Worm (Caenorhabditis elegans) whole organism, L4 larva: ENCODE data around the gene C07D8.5.
"Not testable (repeated sequence)": the region's sequence is repeated elsewhere in the genome, so short reads cannot be mapped to it uniquely, and the experiment has no call there.

Source experiments
- F10B5.3 ChIP-seq: sonication (generic microtip); optimal IDR thresholded peaks from 2 replicates; lab custom pipeline; 2016; ENCODE audit warnings: mild to moderate bottlenecking, missing genetic modification characterization, missing compliant biosample characterization
- R02D3.7 ChIP-seq: fragments of 150-350 bp; sonication (generic microtip); optimal IDR thresholded peaks from 3 replicates; lab custom pipeline; 2014; ENCODE audit warnings: missing biosample characterization, missing genetic modification characterization
- Y48G9A.11 ChIP-seq: fragments of 200-800 bp; sonication (Bioruptor generic); IDR thresholded peaks from 2 replicates; pipeline ENCODE4 v1.3.6; 2022; ENCODE audit warnings: missing genetic modification reagents, missing genetic modification characterization, missing compliant biosample characterization
- Y75B8A.6 ChIP-seq: fragments of 200-800 bp; sonication (Bioruptor generic); IDR thresholded peaks from 2 replicates; pipeline ENCODE4 v1.3.6; 2022; ENCODE audit warnings: missing genetic modification reagents, missing genetic modification characterization, missing compliant biosample characterization
- ZK337.2 ChIP-seq: fragments of 200-800 bp; sonication (Bioruptor generic); IDR thresholded peaks from 2 replicates; pipeline ENCODE4 v1.3.6; 2022; ENCODE audit warnings: missing genetic modification reagents, missing genetic modification characterization, missing compliant biosample characterization
- ZK546.5 ChIP-seq, 2 experiments: sonication (generic microtip); optimal IDR thresholded peaks; 2 replicates each; lab custom pipeline; 2017; ENCODE audit warnings: missing biosample characterization in 2 of 2, missing genetic modification characterization in 2 of 2
- aly-2 ChIP-seq: sonication (generic microtip); optimal IDR thresholded peaks from 2 replicates; lab custom pipeline; 2018; ENCODE audit warnings: missing biosample characterization, missing genetic modification characterization
- ama-1 ChIP-seq: fragments of 150-350 bp; optimal IDR thresholded peaks from 2 replicates; lab custom pipeline; 2014; ENCODE audit warnings: inconsistent platforms, mixed read lengths
- ceh-44 ChIP-seq: fragments of 200-800 bp; sonication (Bioruptor generic); IDR thresholded peaks from 2 replicates; pipeline ENCODE4 v1.3.6; 2022; ENCODE audit warnings: missing genetic modification reagents, missing genetic modification characterization, missing compliant biosample characterization
- ceh-82 ChIP-seq: sonication (generic microtip); optimal IDR thresholded peaks from 2 replicates; lab custom pipeline; 2017; ENCODE audit warnings: missing biosample characterization, missing genetic modification characterization
- ces-1 ChIP-seq: fragments of 150-350 bp; sonication (generic microtip); optimal IDR thresholded peaks from 4 replicates; lab custom pipeline; 2014; ENCODE audit warnings: missing biosample characterization, missing genetic modification reagents, missing genetic modification characterization
- ctbp-1 ChIP-seq: fragments of 200-800 bp; sonication (Bioruptor generic); IDR thresholded peaks from 2 replicates; pipeline ENCODE4 v1.3.6; 2022; ENCODE audit warnings: missing genetic modification reagents, missing genetic modification characterization, missing compliant biosample characterization
- daf-16 ChIP-seq, 3 experiments: sonication (generic microtip); optimal IDR thresholded peaks; 2 replicates each; lab custom pipeline; 2016 to 2017; ENCODE audit warnings: missing genetic modification characterization in 3 of 3, missing genetic modification reagents in 3 of 3, mild to moderate bottlenecking in 2 of 3, missing compliant biosample characterization in 2 of 3, missing biosample characterization in 1 of 3, moderate library complexity in 1 of 3
- dmd-8 ChIP-seq: fragments of 200-800 bp; sonication (Bioruptor generic); IDR thresholded peaks from 2 replicates; pipeline ENCODE4 v1.3.6; 2022; ENCODE audit warnings: missing genetic modification characterization, missing compliant biosample characterization
- dve-1 ChIP-seq: sonication (generic microtip); optimal IDR thresholded peaks from 2 replicates; lab custom pipeline; 2017; ENCODE audit warnings: antibody characterized with exemption, mild to moderate bottlenecking, missing genetic modification characterization, missing compliant biosample characterization; ENCODE audit not compliant: insufficient read depth
- fos-1 ChIP-seq: fragments of 150-350 bp; optimal IDR thresholded peaks from 2 replicates; lab custom pipeline; 2014; ENCODE audit warnings: missing biosample characterization, missing genetic modification characterization
- gei-8 ChIP-seq: fragments of 200-800 bp; sonication (Bioruptor generic); optimal IDR thresholded peaks from 2 replicates; lab custom pipeline; 2018; ENCODE audit warnings: mild to moderate bottlenecking, missing genetic modification characterization, missing compliant biosample characterization
- hif-1 ChIP-seq, 2 experiments: sonication (generic microtip); optimal IDR thresholded peaks; 2 replicates each; lab custom pipeline; 2016 to 2017; ENCODE audit warnings: missing compliant biosample characterization in 2 of 2, missing genetic modification characterization in 2 of 2, missing genetic modification reagents in 2 of 2, missing genotype in 2 of 2, mild to moderate bottlenecking in 1 of 2
- hlh-11 ChIP-seq: fragments of 200-800 bp; sonication (Bioruptor generic); optimal IDR thresholded peaks from 2 replicates; lab custom pipeline; 2018; ENCODE audit warnings: mild to moderate bottlenecking, missing genetic modification characterization, missing compliant biosample characterization
- hlh-30 ChIP-seq: sonication (generic microtip); optimal IDR thresholded peaks from 2 replicates; lab custom pipeline; 2017; ENCODE audit warnings: antibody characterized with exemption, mild to moderate bottlenecking, missing genetic modification characterization, missing compliant biosample characterization; ENCODE audit not compliant: insufficient read depth
- hmg-1.1 ChIP-seq: fragments of 200-800 bp; sonication (Bioruptor generic); IDR thresholded peaks from 2 replicates; pipeline ENCODE4 v1.3.6; 2022; ENCODE audit warnings: missing genetic modification reagents, missing genetic modification characterization, missing compliant biosample characterization
- lin-1 ChIP-seq: fragments of 200-800 bp; sonication (Bioruptor generic); IDR thresholded peaks from 2 replicates; pipeline ENCODE4 v1.3.6; 2022; ENCODE audit warnings: missing genetic modification reagents, missing genetic modification characterization, missing compliant biosample characterization
- lsy-2 ChIP-seq, 2 experiments: fragments of 150-350 bp in 1 of 2; sonication (generic microtip) in 1 of 2; optimal IDR thresholded peaks; 2 replicates each; lab custom pipeline; 2014 to 2017; ENCODE audit warnings: missing biosample characterization in 2 of 2, missing genetic modification characterization in 2 of 2
- madf-9 ChIP-seq: fragments of 200-800 bp; sonication (Bioruptor generic); conservative IDR thresholded peaks from 2 replicates; pipeline ENCODE4 v1.3.6; 2022; ENCODE audit warnings: missing genetic modification reagents, missing genetic modification characterization, missing compliant biosample characterization
- nhr-10 ChIP-seq: fragments of 150-350 bp; optimal IDR thresholded peaks from 2 replicates; lab custom pipeline; 2014; ENCODE audit warnings: missing biosample characterization, missing genetic modification characterization
- nhr-237 ChIP-seq: sonication (generic microtip); optimal IDR thresholded peaks from 2 replicates; lab custom pipeline; 2017; ENCODE audit warnings: missing biosample characterization, missing genetic modification characterization
- nhr-25 ChIP-seq: sonication (generic microtip); optimal IDR thresholded peaks from 2 replicates; lab custom pipeline; 2017; ENCODE audit warnings: missing genetic modification characterization, mild to moderate bottlenecking, missing compliant biosample characterization, antibody characterized with exemption, moderate library complexity, borderline replicate concordance; ENCODE audit not compliant: insufficient read depth
- nhr-28 ChIP-seq: fragments of 150-350 bp; optimal IDR thresholded peaks from 2 replicates; lab custom pipeline; 2014; ENCODE audit warnings: missing biosample characterization, missing genetic modification characterization
- nhr-41 ChIP-seq: fragments of 200-800 bp; sonication (Bioruptor generic); IDR thresholded peaks from 2 replicates; pipeline ENCODE4 v1.3.6; 2022; ENCODE audit warnings: missing genetic modification reagents, missing genetic modification characterization, missing compliant biosample characterization
- nhr-42 ChIP-seq: fragments of 200-800 bp; sonication (Bioruptor generic); IDR thresholded peaks from 2 replicates; pipeline ENCODE4 v1.3.6; 2022; ENCODE audit warnings: missing genetic modification characterization, missing compliant biosample characterization
- nhr-77 ChIP-seq: fragments of 150-350 bp; optimal IDR thresholded peaks from 2 replicates; lab custom pipeline; 2014; ENCODE audit warnings: missing biosample characterization, missing genetic modification characterization
- pqm-1 ChIP-seq: sonication (generic microtip); optimal IDR thresholded peaks from 2 replicates; lab custom pipeline; 2017; ENCODE audit warnings: missing biosample characterization, missing genetic modification characterization
- rbr-2 ChIP-seq: sonication (generic microtip); optimal IDR thresholded peaks from 2 replicates; lab custom pipeline; 2016; ENCODE audit warnings: missing genotype, missing genetic modification characterization, missing compliant biosample characterization
- saeg-2 ChIP-seq: fragments of 200-800 bp; sonication (Bioruptor generic); IDR thresholded peaks from 2 replicates; pipeline ENCODE4 v1.3.6; 2022; ENCODE audit warnings: missing genetic modification reagents, missing genetic modification characterization, missing compliant biosample characterization
- skn-1 ChIP-seq: fragments of 150-350 bp; optimal IDR thresholded peaks from 2 replicates; lab custom pipeline; 2014; ENCODE audit warnings: missing biosample characterization, missing genetic modification characterization
- tra-1 ChIP-seq: fragments of 200-800 bp; sonication (Bioruptor generic); IDR thresholded peaks from 2 replicates; pipeline ENCODE4 v1.3.6; 2022; ENCODE audit warnings: missing genetic modification reagents, missing genetic modification characterization, missing compliant biosample characterization
- ztf-7 ChIP-seq: fragments of 150-350 bp; optimal IDR thresholded peaks from 2 replicates; lab custom pipeline; 2014; ENCODE audit warnings: missing biosample characterization, missing genetic modification characterization

Gene C07D8.5

DNA sequence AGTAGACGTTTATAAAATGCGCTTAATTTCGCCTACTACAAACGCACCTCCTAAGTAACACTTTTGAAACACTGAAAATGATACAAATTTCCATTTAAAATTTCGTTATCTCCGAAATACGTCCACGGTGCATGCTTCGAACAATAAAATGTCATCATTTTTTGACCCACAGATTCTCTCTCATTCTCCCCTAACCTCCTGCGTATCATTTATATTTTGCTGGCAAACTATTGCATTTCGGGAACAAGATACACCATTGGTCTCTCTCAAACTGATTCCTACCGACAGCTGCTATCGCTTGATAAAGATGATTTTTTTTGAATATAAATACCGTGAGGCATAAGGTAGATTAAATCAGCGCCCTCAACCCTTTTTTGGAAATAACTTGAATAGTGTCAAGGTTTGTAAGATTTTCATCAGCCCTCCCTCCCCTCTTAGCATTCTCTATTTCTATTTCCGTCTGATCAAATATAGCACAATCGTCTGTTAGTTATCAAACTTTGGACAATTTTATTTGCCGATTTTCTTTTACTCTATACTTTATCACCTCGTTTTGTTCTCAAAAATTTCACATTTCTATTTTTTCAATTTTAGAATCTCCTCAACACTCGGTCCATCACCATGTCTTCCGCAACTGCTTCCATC, 2.8 kb upstream of the C07D8.5 start, which contains the start of gene C07D8.6 (continued):
- peak; percentile 53; the same call in 1 of the 2 replicates for TF ChIP-seq tra-1 (GFP tag; lab: Robert Waterston, UW)
- TF ChIP-seq daf-16 (GFP tag; optimal IDR thresholded peaks at IDR 0.05; lab: Kevin White, UChicago), result peak in 1 of 2 experiments; percentile 60
- TF ChIP-seq daf-16 (tag; optimal IDR thresholded peaks at IDR 0.05; lab: Kevin White, UChicago), result peak; percentile 87
- TF ChIP-seq gei-8 (GFP tag; lab: Kevin White, UChicago), result no peak
- TF ChIP-seq nhr-41 (GFP tag; lab: Robert Waterston, UW), result peak; percentile 36; the same call in 1 of the 2 replicates
- peak; percentile 79 for TF ChIP-seq dve-1 (tag; lab: Kevin White, UChicago)
- no peak for TF ChIP-seq hmg-1.1 (GFP tag; lab: Robert Waterston, UW)
- peak; percentile 95 for TF ChIP-seq nhr-28 (tag; lab: Kevin White, UChicago)
- TF ChIP-seq ztf-7 (tag; lab: Kevin White, UChicago), result no peak
- peak; percentile 77 for TF ChIP-seq lin-1

DNA sequence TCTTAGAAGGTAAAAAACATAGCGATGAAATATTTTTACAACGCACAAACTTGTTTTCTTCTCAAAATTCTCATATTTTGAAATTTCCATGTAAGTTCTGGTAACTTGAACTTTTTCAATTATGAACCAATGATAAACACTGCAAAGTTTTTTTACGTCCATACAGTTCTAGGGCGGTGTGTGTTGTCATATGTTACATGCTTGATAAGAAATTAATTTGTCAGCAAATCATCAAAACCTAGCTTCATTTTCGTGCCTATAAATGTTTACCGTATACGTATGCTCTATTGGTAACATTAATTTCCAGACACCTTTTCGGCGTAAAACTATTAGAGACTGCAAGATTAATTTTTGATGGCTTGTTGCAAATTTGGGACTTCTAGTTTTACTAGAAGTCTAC, 629 bp upstream of the C07D8.5 start:
- TF ChIP-seq nhr-77 (tag; lab: Kevin White, UChicago) (no peak), ctbp-1 (GFP tag; lab: Robert Waterston, UW) (no peak), pqm-1 (tag; lab: Kevin White, UChicago) (peak; percentile 80), nhr-237 (no peak), ama-1 (lab: Kevin White, UChicago) (no peak), madf-9 (no peak), nhr-10 (tag; lab: Kevin White, UChicago) (no peak), nhr-28 (tag; lab: Kevin White, UChicago) (peak; percentile 63), ceh-82 (tag; lab: Kevin White, UChicago) (no peak), daf-16 (GFP tag; optimal IDR thresholded peaks at IDR 0.05; lab: Kevin White, UChicago) (no peak), daf-16 (tag; optimal IDR thresholded peaks at IDR 0.05; lab: Kevin White, UChicago) (peak; percentile 90), hlh-30 (tag; lab: Kevin White, UChicago) (peak; percentile 8), dve-1 (tag; lab: Kevin White, UChicago) (peak; percentile 2), Y75B8A.6 (GFP tag; lab: Robert Waterston, UW) (no peak)

DNA sequence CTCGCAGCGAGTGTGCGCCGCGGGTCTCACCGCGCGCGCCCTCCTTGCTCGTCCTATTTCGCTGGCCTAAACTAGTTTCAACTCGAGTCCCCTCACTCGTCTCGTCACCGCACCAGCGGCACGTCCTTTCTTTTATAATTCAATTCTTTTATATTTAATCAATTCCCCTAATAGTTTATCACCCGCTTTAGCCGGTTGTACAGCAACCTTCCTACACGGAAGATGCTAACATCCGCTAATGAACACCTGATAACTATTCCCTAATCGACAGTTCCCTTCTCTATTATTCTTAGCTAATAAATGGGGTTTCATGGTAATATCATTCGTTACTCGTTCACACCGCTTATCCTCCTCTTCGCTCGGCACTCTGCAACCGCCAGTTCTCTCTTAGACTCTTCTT, 21.4 kb downstream of the C07D8.5 start, which contains the start of gene C56G3.2:
Gene C56G3.2 (plus strand): TSS at position 301 of the 400 bp plus-strand sequence.
- not testable (repeated sequence) for TF ChIP-seq aly-2; ces-1 (GFP tag; lab: Kevin White, UChicago); lsy-2 (tag; optimal IDR thresholded peaks at IDR 0.05; lab: Kevin White, UChicago)

DNA sequence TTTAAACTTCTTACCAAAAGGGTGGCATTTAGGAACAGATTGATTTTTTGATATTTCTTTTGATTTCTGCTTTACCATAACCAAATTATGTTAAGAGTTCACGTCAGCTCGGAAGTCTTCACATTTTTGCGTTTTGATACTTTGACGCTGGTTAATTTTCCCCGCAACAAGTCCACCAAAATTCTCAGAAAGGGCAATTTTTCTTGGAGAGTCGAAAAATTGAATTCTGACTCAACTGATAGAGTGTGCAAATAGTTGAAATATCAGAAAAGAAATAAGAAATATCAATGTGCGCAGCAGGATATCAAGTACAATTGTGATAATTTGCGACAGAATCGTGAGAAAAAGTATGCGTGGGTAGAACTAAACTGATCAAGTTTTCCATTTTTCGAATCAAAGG, 25.9 kb downstream of the C07D8.5 start:
- TF ChIP-seq nhr-42 (GFP tag; lab: Robert Waterston, UW) (no peak), nhr-25 (no peak), nhr-237 (no peak), hlh-11 (tag; lab: Kevin White, UChicago) (no peak), ceh-82 (tag; lab: Kevin White, UChicago) (no peak), fos-1 (no peak), Y75B8A.6 (GFP tag; lab: Robert Waterston, UW) (no peak), rbr-2 (tag; lab: Kevin White, UChicago) (no peak), Y48G9A.11 (GFP tag; lab: Robert Waterston, UW) (no peak), hif-1 (tag; optimal IDR thresholded peaks at IDR 0.05; lab: Kevin White, UChicago) (no peak), ceh-44 (no peak), hmg-1.1 (GFP tag; lab: Robert Waterston, UW) (no peak), saeg-2 (GFP tag; lab: Robert Waterston, UW) (no peak), ZK337.2 (GFP tag; lab: Robert Waterston, UW) (no peak), lsy-2 (tag; optimal IDR thresholded peaks at IDR 0.05; lab: Kevin White, UChicago) (no peak), skn-1 (tag; lab: Kevin White, UChicago) (no peak), F10B5.3 (tag; lab: Kevin White, UChicago) (no peak), dmd-8 (GFP tag; lab: Robert Waterston, UW) (no peak), R02D3.7 (tag; lab: Kevin White, UChicago) (no peak), ZK546.5 (tag; optimal IDR thresholded peaks at IDR 0.05; lab: Kevin White, UChicago) (no peak)
